ENCODE assay signal across 2 fruit fly cellular contexts in genomic region chrX:11709799-11710720, dm6.
TF ChIP-seq lines count a peak whose summit lies in the region.

Gene FucT6, minus strand, starts transcription at chrX:11709951.

TF ChIP-seq in whole organism, embryonic, 481 proteins besides CTCF, POLR2A, EP300 and RAD21 (continued from another document and continues in another):
- TF ChIP-seq Myb (GFP tag; optimal IDR thresholded peaks at IDR 0.05; lab: Kevin White, UChicago) (peak; percentile 99), vnd (GFP tag; IDR thresholded peaks at IDR 0.05; lab: Robert Waterston, UW; ENCODE audit: partially characterized antibody) (peak; percentile 81), CG8290 (GFP tag; optimal IDR thresholded peaks at IDR 0.05; lab: Kevin White, UChicago) (peak; percentile 13), CG8290 (tag; optimal IDR thresholded peaks at IDR 0.05; lab: Kevin White, UChicago) (no peak), Dbx (GFP tag; IDR thresholded peaks at IDR 0.05; lab: Robert Waterston, UW) (no peak), cato (GFP tag; optimal IDR thresholded peaks at IDR 0.05; lab: Kevin White, UChicago; ENCODE audit: borderline replicate concordance) (no peak), CG17361 (GFP tag; IDR thresholded peaks at IDR 0.05; lab: Robert Waterston, UW) (no peak; the same call in 2 of the 3 replicates), pho (GFP tag; optimal IDR thresholded peaks at IDR 0.05; lab: Kevin White, UChicago) (peak; percentile 17), Hr51 (GFP tag; optimal IDR thresholded peaks at IDR 0.05; lab: Kevin White, UChicago) (no peak), en (GFP tag; optimal IDR thresholded peaks at IDR 0.05; lab: Kevin White, UChicago) (no peak), Lhr (GFP tag; optimal IDR thresholded peaks at IDR 0.05; lab: Kevin White, UChicago) (peak; percentile 39), CG10274 (GFP tag; optimal IDR thresholded peaks at IDR 0.05; lab: Kevin White, UChicago) (no peak), CG7963 (GFP tag; IDR thresholded peaks at IDR 0.05; lab: Robert Waterston, UW; ENCODE audit: partially characterized antibody) (peak; percentile 85), CG13624 (GFP tag; optimal IDR thresholded peaks at IDR 0.05; lab: Kevin White, UChicago) (no peak), CG2116 (GFP tag; optimal IDR thresholded peaks at IDR 0.05; lab: Kevin White, UChicago) (peak; percentile 86), crp (GFP tag; optimal IDR thresholded peaks at IDR 0.05; lab: Kevin White, UChicago) (peak in 1 of 2 experiments; percentile 29), E2f1 (GFP tag; IDR thresholded peaks at IDR 0.05; lab: Robert Waterston, UW) (no peak), oc (tag; optimal IDR thresholded peaks at IDR 0.05; lab: Kevin White, UChicago) (peak; percentile 16), crol (GFP tag; IDR thresholded peaks at IDR 0.05; lab: Robert Waterston, UW) (peak; percentile 97), gfzf (GFP tag; optimal IDR thresholded peaks at IDR 0.05; lab: Kevin White, UChicago) (peak; percentile 23), CG7786 (GFP tag; optimal IDR thresholded peaks at IDR 0.05; lab: Kevin White, UChicago) (no peak), CG3163 (GFP tag; optimal IDR thresholded peaks at IDR 0.05; lab: Kevin White, UChicago) (no peak), CG6813 (GFP tag; optimal IDR thresholded peaks at IDR 0.05; lab: Kevin White, UChicago) (peak; percentile 30), HLH3B (GFP tag; IDR thresholded peaks at IDR 0.05; lab: Robert Waterston, UW) (no peak), MBD-R2 (GFP tag; IDR thresholded peaks at IDR 0.05; lab: Robert Waterston, UW) (peak; percentile 72), CG10209 (GFP tag; optimal IDR thresholded peaks at IDR 0.05; lab: Kevin White, UChicago) (peak; percentile 6), CG1024 (GFP tag; IDR thresholded peaks at IDR 0.05; lab: Robert Waterston, UW) (no peak), lbe (GFP tag; optimal IDR thresholded peaks at IDR 0.05; lab: Kevin White, UChicago) (no peak), Drgx (GFP tag; IDR thresholded peaks at IDR 0.05; lab: Robert Waterston, UW) (0 out of 2 replicates have a peak, but pooled peaks have one; percentile 53), CG16815 (GFP tag; optimal IDR thresholded peaks at IDR 0.05; lab: Kevin White, UChicago) (no peak), emc (GFP tag; optimal IDR thresholded peaks at IDR 0.05; lab: Kevin White, UChicago) (no peak), sens-2 (GFP tag; IDR thresholded peaks at IDR 0.05; lab: Robert Waterston, UW) (no peak), mam (GFP tag; optimal IDR thresholded peaks at IDR 0.05; lab: Kevin White, UChicago) (no peak), wdn (GFP tag; IDR thresholded peaks at IDR 0.05; lab: Robert Waterston, UW) (no peak), toy (GFP tag; IDR thresholded peaks at IDR 0.05; lab: Robert Waterston, UW) (no peak), HLH4C (GFP tag; IDR thresholded peaks at IDR 0.05; lab: Robert Waterston, UW; ENCODE audit: partially characterized antibody) (peak; percentile 87), CG2129 (GFP tag; IDR thresholded peaks at IDR 0.05; lab: Robert Waterston, UW; ENCODE audit: partially characterized antibody) (peak; percentile 61; the same call in 1 of the 2 replicates), Lpt (GFP tag; optimal IDR thresholded peaks at IDR 0.05; lab: Kevin White, UChicago) (no peak), Opbp (GFP tag; IDR thresholded peaks at IDR 0.05; lab: Robert Waterston, UW; ENCODE audit: partially characterized antibody) (peak; percentile 92), CG1832 (GFP tag; optimal IDR thresholded peaks at IDR 0.05; lab: Kevin White, UChicago) (peak; percentile 62), nerfin-1 (tag; optimal IDR thresholded peaks at IDR 0.05; lab: Kevin White, UChicago) (no peak), stc (GFP tag; IDR thresholded peaks at IDR 0.05; lab: Robert Waterston, UW) (no peak), Usf (GFP tag; optimal IDR thresholded peaks at IDR 0.05; lab: Kevin White, UChicago) (no peak), pum (GFP tag; optimal IDR thresholded peaks at IDR 0.05; lab: Kevin White, UChicago) (no peak), CG6854 (GFP tag; optimal IDR thresholded peaks at IDR 0.05; lab: Kevin White, UChicago) (peak; percentile 5), mld (GFP tag; IDR thresholded peaks at IDR 0.05; lab: Robert Waterston, UW; ENCODE audit: partially characterized antibody) (peak; percentile 82), CG1602 (GFP tag; optimal IDR thresholded peaks at IDR 0.05; lab: Kevin White, UChicago) (no peak), Fer2 (tag; optimal IDR thresholded peaks at IDR 0.05; lab: Kevin White, UChicago) (no peak), CG14050 (GFP tag; IDR thresholded peaks at IDR 0.05; lab: Robert Waterston, UW) (no peak), pzg (GFP tag; optimal IDR thresholded peaks at IDR 0.05; lab: Kevin White, UChicago) (peak; percentile 94), CG33213 (GFP tag; optimal IDR thresholded peaks at IDR 0.05; lab: Kevin White, UChicago) (peak; percentile 32), ac (GFP tag; optimal IDR thresholded peaks at IDR 0.05; lab: Kevin White, UChicago) (no peak), ewg (GFP tag; optimal IDR thresholded peaks at IDR 0.05; lab: Kevin White, UChicago) (no peak), CG13296 (GFP tag; optimal IDR thresholded peaks at IDR 0.05; lab: Kevin White, UChicago) (peak; percentile 16), CG15696 (tag; optimal IDR thresholded peaks at IDR 0.05; lab: Kevin White, UChicago) (no peak), ftz-f1 (GFP tag; optimal IDR thresholded peaks at IDR 0.05; lab: Kevin White, UChicago) (no peak), NC2β (GFP tag; optimal IDR thresholded peaks at IDR 0.05; lab: Kevin White, UChicago) (peak; percentile 1), bsh (GFP tag; optimal IDR thresholded peaks at IDR 0.05; lab: Kevin White, UChicago) (peak in 1 of 2 experiments; percentile 33), Doc3 (GFP tag; IDR thresholded peaks at IDR 0.05; lab: Robert Waterston, UW; ENCODE audit: partially characterized antibody) (peak; percentile 75), CG9932 (GFP tag; IDR thresholded peaks at IDR 0.05; lab: Robert Waterston, UW) (no peak; the same call in 1 of the 2 replicates), CG1233 (GFP tag; optimal IDR thresholded peaks at IDR 0.05; lab: Kevin White, UChicago) (no peak), CG13287 (GFP tag; IDR thresholded peaks at IDR 0.05; lab: Robert Waterston, UW; ENCODE audit: partially characterized antibody) (peak; percentile 91), Scr (GFP tag; IDR thresholded peaks at IDR 0.05; lab: Robert Waterston, UW; ENCODE audit: partially characterized antibody) (peak; percentile 83), Side (GFP tag; optimal IDR thresholded peaks at IDR 0.05; lab: Kevin White, UChicago) (no peak), CG12155 (GFP tag; optimal IDR thresholded peaks at IDR 0.05; lab: Kevin White, UChicago) (peak; percentile 52)

TF ChIP-seq in whole organism, prepupa, 60 proteins besides CTCF, POLR2A, EP300 and RAD21 (continued from another document):
- peak; percentile 21 for TF ChIP-seq Sox102F (GFP tag; optimal IDR thresholded peaks at IDR 0.05; lab: Kevin White, UChicago)
- TF ChIP-seq CG34406 (GFP tag; optimal IDR thresholded peaks at IDR 0.05; lab: Kevin White, UChicago) = peak; percentile 18
- TF ChIP-seq Met (GFP tag; optimal IDR thresholded peaks at IDR 0.05; lab: Kevin White, UChicago) = no peak
- TF ChIP-seq cyc (GFP tag; optimal IDR thresholded peaks at IDR 0.05; lab: Kevin White, UChicago) = no peak
- no peak for TF ChIP-seq CG11294 (GFP tag; IDR thresholded peaks at IDR 0.05; lab: Robert Waterston, UW)
- TF ChIP-seq CG6276 (GFP tag; optimal IDR thresholded peaks at IDR 0.05; lab: Kevin White, UChicago) = peak; percentile 66
- no peak for TF ChIP-seq CG10631 (GFP tag; optimal IDR thresholded peaks at IDR 0.05; lab: Kevin White, UChicago)
- TF ChIP-seq Sox15 (GFP tag; optimal IDR thresholded peaks at IDR 0.05; lab: Kevin White, UChicago) = no peak
- no peak for TF ChIP-seq salr (GFP tag; optimal IDR thresholded peaks at IDR 0.05; lab: Kevin White, UChicago)
- TF ChIP-seq spab (GFP tag; optimal IDR thresholded peaks at IDR 0.05; lab: Kevin White, UChicago) = no peak
- peak; percentile 19 for TF ChIP-seq Eip93F (GFP tag; optimal IDR thresholded peaks at IDR 0.05; lab: Kevin White, UChicago)
- no peak for TF ChIP-seq CG31627 (GFP tag; optimal IDR thresholded peaks at IDR 0.05; lab: Kevin White, UChicago)
- no peak for TF ChIP-seq lz (GFP tag; optimal IDR thresholded peaks at IDR 0.05; lab: Kevin White, UChicago)
- TF ChIP-seq CG6163 (GFP tag; IDR thresholded peaks at IDR 0.05; lab: Robert Waterston, UW) = peak; percentile 78
- TF ChIP-seq CG32006 (GFP tag; optimal IDR thresholded peaks at IDR 0.05; lab: Kevin White, UChicago) = no peak
- TF ChIP-seq CG16779 (tag; optimal IDR thresholded peaks at IDR 0.05; lab: Kevin White, UChicago) = peak; percentile 38
- TF ChIP-seq esn (GFP tag; optimal IDR thresholded peaks at IDR 0.05; lab: Kevin White, UChicago) = peak; percentile 6
- no peak for TF ChIP-seq CG8319 (GFP tag; optimal IDR thresholded peaks at IDR 0.05; lab: Kevin White, UChicago)
- TF ChIP-seq CG8632 (GFP tag; optimal IDR thresholded peaks at IDR 0.05; lab: Kevin White, UChicago) = no peak
- TF ChIP-seq CG1621 (tag; optimal IDR thresholded peaks at IDR 0.05; lab: Kevin White, UChicago) = peak; percentile 0
- TF ChIP-seq CG10669 (GFP tag; optimal IDR thresholded peaks at IDR 0.05; lab: Kevin White, UChicago) = no peak
- TF ChIP-seq Blimp-1 (GFP tag; optimal IDR thresholded peaks at IDR 0.05; lab: Kevin White, UChicago) = no peak
- TF ChIP-seq svp (GFP tag; lab: Kevin White, UChicago) = peak; percentile 61
- TF ChIP-seq fkh (GFP tag; optimal IDR thresholded peaks at IDR 0.05; lab: Kevin White, UChicago) = no peak
- no peak for TF ChIP-seq Lpt (GFP tag; optimal IDR thresholded peaks at IDR 0.05; lab: Kevin White, UChicago)
- no peak for TF ChIP-seq CG7368 (GFP tag; optimal IDR thresholded peaks at IDR 0.05; lab: Kevin White, UChicago)
- TF ChIP-seq Hr4 (GFP tag; optimal IDR thresholded peaks at IDR 0.05; lab: Kevin White, UChicago) = no peak
- TF ChIP-seq Gug (GFP tag; IDR thresholded peaks at IDR 0.05; lab: Robert Waterston, UW) = 0 out of 2 replicates have a peak, but pooled peaks have one; percentile 8
- peak; percentile 7 for TF ChIP-seq achi (GFP tag; optimal IDR thresholded peaks at IDR 0.05; lab: Kevin White, UChicago)
- peak; percentile 77 for TF ChIP-seq Eip78C (GFP tag; lab: Kevin White, UChicago)
- no peak for TF ChIP-seq fd85E (GFP tag; optimal IDR thresholded peaks at IDR 0.05; lab: Kevin White, UChicago)
- TF ChIP-seq CG6854 (GFP tag; optimal IDR thresholded peaks at IDR 0.05; lab: Kevin White, UChicago) = no peak
- TF ChIP-seq acj6 (GFP tag; optimal IDR thresholded peaks at IDR 0.05; lab: Kevin White, UChicago) = no peak
- no peak for TF ChIP-seq dac (GFP tag; optimal IDR thresholded peaks at IDR 0.05; lab: Kevin White, UChicago)
- TF ChIP-seq dsx (GFP tag; optimal IDR thresholded peaks at IDR 0.05; lab: Kevin White, UChicago; ENCODE audit: poor library complexity, severe bottlenecking) = peak; percentile 20
- no peak for TF ChIP-seq CG4318 (GFP tag; optimal IDR thresholded peaks at IDR 0.05; lab: Kevin White, UChicago)
- TF ChIP-seq CG3032 (tag; optimal IDR thresholded peaks at IDR 0.05; lab: Kevin White, UChicago) = no peak
- TF ChIP-seq vri (GFP tag; optimal IDR thresholded peaks at IDR 0.05; lab: Kevin White, UChicago) = no peak
- TF ChIP-seq CG11902 (GFP tag; optimal IDR thresholded peaks at IDR 0.05; lab: Kevin White, UChicago) = no peak
